Worm (Caenorhabditis elegans): ENCODE measurements around the gene C09G5.7.

C09G5.7 gene

DNA sequence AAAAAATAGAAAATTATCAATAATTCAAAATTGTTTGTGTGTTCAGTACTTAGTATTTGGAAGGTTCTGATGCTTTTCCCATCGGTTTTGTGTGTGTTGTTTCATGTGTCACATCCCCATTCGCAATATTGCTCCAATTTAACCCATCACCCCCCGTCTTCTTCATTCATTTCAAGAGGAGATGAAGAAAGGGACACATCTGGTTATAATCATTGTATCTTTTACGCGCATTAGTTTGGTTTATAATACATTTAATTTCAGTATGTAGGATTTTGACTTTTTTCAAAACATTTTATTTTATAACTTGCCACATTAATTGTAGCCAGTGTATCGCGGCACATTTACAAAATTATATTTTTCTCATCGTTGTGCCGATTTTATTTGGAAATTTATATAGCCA, 34.6 kb upstream of the C09G5.7 start:
- TF ChIP-seq nhr-77 (tag; optimal IDR thresholded peaks at IDR 0.05) (no peak), skn-1 (tag; optimal IDR thresholded peaks at IDR 0.05) (no peak), T26A8.4 (GFP tag; IDR thresholded peaks at IDR 0.05) (no peak), fos-1 (tag; optimal IDR thresholded peaks at IDR 0.05) (no peak), mxl-2 (GFP tag; conservative IDR thresholded peaks at IDR 0.05) (no peak), nhr-6 (tag; optimal IDR thresholded peaks at IDR 0.05) (no peak), mdt-29 (GFP tag; IDR thresholded peaks at IDR 0.05) (no peak), nhr-76 (tag; optimal IDR thresholded peaks at IDR 0.05) (no peak), zfp-3 (GFP tag; conservative IDR thresholded peaks at IDR 0.05) (no peak), ceh-62 (tag; optimal IDR thresholded peaks at IDR 0.05) (no peak), hmg-1.1 (GFP tag; IDR thresholded peaks at IDR 0.05) (no peak), attf-4 (tag; optimal IDR thresholded peaks at IDR 0.05) (no peak), egl-43 (GFP tag; IDR thresholded peaks at IDR 0.05) (no peak), lim-7 (GFP tag; IDR thresholded peaks at IDR 0.05) (no peak), nhr-11 (tag; optimal IDR thresholded peaks at IDR 0.05) (no peak), mep-1 (tag; optimal IDR thresholded peaks at IDR 0.05) (no peak), saeg-2 (GFP tag; IDR thresholded peaks at IDR 0.05) (no peak), pqm-1 (tag; optimal IDR thresholded peaks at IDR 0.05) (no peak), T20F7.1 (GFP tag; optimal IDR thresholded peaks at IDR 0.05) (no peak)

ce11 chrII:10680614-10681013, 34.1 kb upstream of the C09G5.7 start:
- TF ChIP-seq ces-1 (GFP tag; optimal IDR thresholded peaks at IDR 0.05) = no peak
- TF ChIP-seq aha-1 (tag) = peak; percentile 66

- TF ChIP-seq hif-1 (tag; optimal IDR thresholded peaks at IDR 0.05) (no peak), aha-1 (tag) (peak; percentile 91), gei-8 (GFP tag; optimal IDR thresholded peaks at IDR 0.05) (no peak), nhr-76 (tag; optimal IDR thresholded peaks at IDR 0.05) (no peak)
Observed at ce11 chrII:10684954-10685353, 29.7 kb upstream of the C09G5.7 start.

ce11 chrII:10693655-10694054, 21.0 kb upstream of the C09G5.7 start, which contains the start of gene gbh-1:
Gene gbh-1 (minus strand): TSS chrII:10693803.
- no peak for TF ChIP-seq nhr-11 (tag; optimal IDR thresholded peaks at IDR 0.05)
- TF ChIP-seq ceh-32 (tag; optimal IDR thresholded peaks at IDR 0.05; ENCODE audit: poor library complexity) = no peak
- TF ChIP-seq mep-1 (tag; optimal IDR thresholded peaks at IDR 0.05) = no peak
- no peak for TF ChIP-seq lin-29 (GFP tag; IDR thresholded peaks at IDR 0.05)
- no peak for TF ChIP-seq nhr-42 (GFP tag; IDR thresholded peaks at IDR 0.05)
- TF ChIP-seq lin-38 (GFP tag; IDR thresholded peaks at IDR 0.05) = no peak
- no peak for TF ChIP-seq ZK546.5 (tag; optimal IDR thresholded peaks at IDR 0.05)
- no peak for TF ChIP-seq ztf-7 (tag; optimal IDR thresholded peaks at IDR 0.05)
- TF ChIP-seq unc-62 (GFP tag; optimal IDR thresholded peaks at IDR 0.05 in 1 of 2) = no peak
- TF ChIP-seq unc-62 (tag; optimal IDR thresholded peaks at IDR 0.05) = no peak
- no peak for TF ChIP-seq T26A8.4 (GFP tag; IDR thresholded peaks at IDR 0.05)
- peak; percentile 50 for TF ChIP-seq mxl-3 (GFP tag; optimal IDR thresholded peaks at IDR 0.05)
- TF ChIP-seq hmg-1.1 (GFP tag; IDR thresholded peaks at IDR 0.05) = no peak
- no peak for TF ChIP-seq ctbp-1 (GFP tag; IDR thresholded peaks at IDR 0.05)
- no peak for TF ChIP-seq Y48G9A.11 (GFP tag; IDR thresholded peaks at IDR 0.05)
- no peak for TF ChIP-seq mxl-2 (GFP tag; conservative IDR thresholded peaks at IDR 0.05)
- no peak for TF ChIP-seq lsy-2 (tag; optimal IDR thresholded peaks at IDR 0.05)
- no peak for TF ChIP-seq aha-1 (tag)
- no peak for TF ChIP-seq egl-27 (tag; optimal IDR thresholded peaks at IDR 0.05)
- TF ChIP-seq zfp-3 (GFP tag; conservative IDR thresholded peaks at IDR 0.05) = no peak
- TF ChIP-seq Y75B8A.6 (GFP tag; IDR thresholded peaks at IDR 0.05) = no peak
- no peak for TF ChIP-seq tag-97 (GFP tag; IDR thresholded peaks at IDR 0.05)
- no peak for TF ChIP-seq snpc-4 (tag; optimal IDR thresholded peaks at IDR 0.05)
- no peak for TF ChIP-seq egl-43 (GFP tag; IDR thresholded peaks at IDR 0.05)
- TF ChIP-seq hif-1 (tag; optimal IDR thresholded peaks at IDR 0.05) = peak in 1 of 2 experiments; percentile 73
- no peak for TF ChIP-seq lir-3 (tag; optimal IDR thresholded peaks at IDR 0.05)
- TF ChIP-seq R02D3.7 (tag; optimal IDR thresholded peaks at IDR 0.05) = no peak
- no peak for TF ChIP-seq ZK337.2 (GFP tag; IDR thresholded peaks at IDR 0.05)
- no peak for TF ChIP-seq ceh-28 (tag; optimal IDR thresholded peaks at IDR 0.05)
- TF ChIP-seq nhr-102 (tag; optimal IDR thresholded peaks at IDR 0.05) = no peak
- TF ChIP-seq F26F4.8 (GFP tag; conservative IDR thresholded peaks at IDR 0.05) = no peak
- no peak for TF ChIP-seq F37D6.2 (tag; optimal IDR thresholded peaks at IDR 0.05)
- no peak for TF ChIP-seq nhr-10 (tag; optimal IDR thresholded peaks at IDR 0.05)
- TF ChIP-seq F49E8.2 (tag; optimal IDR thresholded peaks at IDR 0.05; ENCODE audit: borderline replicate concordance) = no peak

Data from whole organism, L4 larva.